Fruit fly (Drosophila melanogaster) whole organism, embryonic: ENCODE data around the gene CG13075.

Experiments
- Awh ChIP-seq: fragments of 200-800 bp; sonication (Bioruptor generic); IDR thresholded peaks from 2 replicates; pipeline ENCODE4, ENCODE4 v1.3.6; 2022; ENCODE audit warnings: missing biosample characterization, missing genetic modification characterization
- B-H1 ChIP-seq: fragments of 200-800 bp; sonication (Bioruptor generic); IDR thresholded peaks from 3 replicates; pipeline ENCODE4 v1.3.6; 2022; ENCODE audit warnings: missing biosample characterization, missing genetic modification characterization
- BtbVII ChIP-seq: fragments of 200-800 bp; sonication (Bioruptor generic); optimal IDR thresholded peaks from 3 replicates; lab custom pipeline; 2017; ENCODE audit warnings: missing biosample characterization, mild to moderate bottlenecking, missing genetic modification characterization
- C15 ChIP-seq: fragments of 200-800 bp; sonication (Bioruptor generic); IDR thresholded peaks from 3 replicates; pipeline ENCODE4 v1.3.6; 2022; ENCODE audit warnings: missing biosample characterization, missing genetic modification characterization
- CG12659 ChIP-seq: fragments of 200-800 bp; sonication (Bioruptor generic); optimal IDR thresholded peaks from 3 replicates; lab custom pipeline; 2017; ENCODE audit warnings: mild to moderate bottlenecking, missing biosample characterization, missing genetic modification reagents, missing genetic modification characterization
- CG13287 ChIP-seq: fragments of 200-800 bp; sonication (Bioruptor generic); IDR thresholded peaks from 2 replicates; pipeline ENCODE4 v1.3.6; 2022; ENCODE audit warnings: missing biosample characterization, missing genetic modification characterization; ENCODE audit not compliant: partially characterized antibody
- CG13424 ChIP-seq: fragments of 200-800 bp; sonication (Bioruptor generic); optimal IDR thresholded peaks from 2 replicates; lab custom pipeline; 2019; ENCODE audit warnings: missing biosample characterization, mild to moderate bottlenecking, missing genetic modification characterization, moderate library complexity
- CG13775 ChIP-seq: fragments of 200-800 bp; sonication (Bioruptor generic); optimal IDR thresholded peaks from 3 replicates; lab custom pipeline; 2017; ENCODE audit warnings: missing biosample characterization, mild to moderate bottlenecking, missing genetic modification characterization
- CG16815 ChIP-seq: fragments of 200-800 bp; sonication (Bioruptor generic); optimal IDR thresholded peaks from 3 replicates; lab custom pipeline; 2017; ENCODE audit warnings: missing biosample characterization, mild to moderate bottlenecking, missing genetic modification characterization
- CG17359 ChIP-seq: fragments of 200-800 bp; sonication (Bioruptor generic); optimal IDR thresholded peaks from 3 replicates; lab custom pipeline; 2018; ENCODE audit warnings: missing biosample characterization, mild to moderate bottlenecking, missing genetic modification characterization, moderate library complexity
- CG18619 ChIP-seq: fragments of 200-800 bp; sonication (Bioruptor generic); optimal IDR thresholded peaks from 3 replicates; lab custom pipeline; 2017; ENCODE audit warnings: missing biosample characterization, mild to moderate bottlenecking, missing genetic modification characterization
- CG3065 ChIP-seq: fragments of 200-800 bp; sonication (Bioruptor generic); optimal IDR thresholded peaks from 2 replicates; lab custom pipeline; 2016; ENCODE audit warnings: missing biosample characterization, missing genetic modification characterization
- CG3847 ChIP-seq: fragments of 200-800 bp; sonication (Bioruptor generic); IDR thresholded peaks from 2 replicates; pipeline ENCODE4 v1.3.6; 2022; ENCODE audit warnings: missing biosample characterization, missing genetic modification characterization
- CG43689 ChIP-seq: fragments of 200-800 bp; sonication (Bioruptor generic); IDR thresholded peaks from 2 replicates; pipeline ENCODE4 v1.3.6; 2022; ENCODE audit warnings: missing biosample characterization, missing genetic modification characterization
- CG4730 ChIP-seq: fragments of 200-800 bp; sonication (Bioruptor generic); IDR thresholded peaks from 2 replicates; pipeline ENCODE4 v1.3.6; 2022; ENCODE audit warnings: missing biosample characterization, missing genetic modification characterization
- CG7357 ChIP-seq: fragments of 200-800 bp; sonication (Bioruptor generic); IDR thresholded peaks from 3 replicates; pipeline ENCODE4 v1.3.6; 2022; ENCODE audit warnings: missing biosample characterization, missing genetic modification characterization
- CG8281 ChIP-seq: fragments of 200-800 bp; sonication (Bioruptor generic); optimal IDR thresholded peaks from 2 replicates; lab custom pipeline; 2018; ENCODE audit warnings: missing biosample characterization, mild to moderate bottlenecking, missing genetic modification characterization, moderate library complexity
- Dek ChIP-seq: fragments of 200-800 bp; sonication (Bioruptor generic); optimal IDR thresholded peaks from 3 replicates; lab custom pipeline; 2019; ENCODE audit warnings: missing biosample characterization, mild to moderate bottlenecking, missing genetic modification characterization, moderate library complexity
- Dfd ChIP-seq, 2 experiments: fragments of >200 bp; optimal IDR thresholded peaks; 2 replicates each; lab custom pipeline; 2017; ENCODE audit warnings: missing biosample characterization in 2 of 2, missing genetic modification characterization in 2 of 2
- Dp ChIP-seq: fragments of 200-800 bp; sonication (Bioruptor generic); optimal IDR thresholded peaks from 2 replicates; lab custom pipeline; 2018; ENCODE audit warnings: missing biosample characterization, mild to moderate bottlenecking, missing genetic modification characterization, moderate library complexity
- Ets97D ChIP-seq: fragments of 200-800 bp; sonication (Bioruptor generic); optimal IDR thresholded peaks from 3 replicates; lab custom pipeline; 2016; ENCODE audit warnings: missing biosample characterization, missing genetic modification characterization
- Hr3 ChIP-seq: fragments of 200-800 bp; sonication (Bioruptor generic); optimal IDR thresholded peaks from 3 replicates; lab custom pipeline; 2016; ENCODE audit warnings: missing biosample characterization, missing genetic modification characterization
- Hr51 ChIP-seq, 2 experiments: fragments of 200-800 bp; sonication (Bioruptor generic); optimal IDR thresholded peaks; 2 replicates in 1 of 2; 3 replicates in 1 of 2; lab custom pipeline; 2016 to 2018; ENCODE audit warnings: missing biosample characterization in 2 of 2, missing genetic modification characterization in 2 of 2, mild to moderate bottlenecking in 1 of 2, moderate library complexity in 1 of 2
- Hsf ChIP-seq: fragments of 200-800 bp; sonication (Bioruptor generic); optimal IDR thresholded peaks from 3 replicates; lab custom pipeline; 2016; ENCODE audit warnings: missing biosample characterization, missing genetic modification characterization
- MTF-1 ChIP-seq: fragments of 200-800 bp; sonication (Bioruptor generic); optimal IDR thresholded peaks from 2 replicates; lab custom pipeline; 2018; ENCODE audit warnings: missing biosample characterization, mild to moderate bottlenecking, missing genetic modification characterization, borderline replicate concordance
- Neu2 ChIP-seq: fragments of 200-800 bp; sonication (Bioruptor generic); optimal IDR thresholded peaks from 3 replicates; lab custom pipeline; 2016; ENCODE audit warnings: missing biosample characterization, missing genetic modification characterization, borderline replicate concordance
- Oli ChIP-seq: fragments of 200-800 bp; sonication (Bioruptor generic); optimal IDR thresholded peaks from 2 replicates; lab custom pipeline; 2018; ENCODE audit warnings: missing biosample characterization, mild to moderate bottlenecking, missing genetic modification characterization, moderate library complexity
- Spps ChIP-seq: fragments of 200-800 bp; sonication (Bioruptor generic); optimal IDR thresholded peaks from 2 replicates; lab custom pipeline; 2018; ENCODE audit warnings: missing biosample characterization, mild to moderate bottlenecking, missing genetic modification characterization
- Sry-β ChIP-seq: fragments of 200-800 bp; sonication (Bioruptor generic); optimal IDR thresholded peaks from 2 replicates; lab custom pipeline; 2018; ENCODE audit warnings: missing biosample characterization, mild to moderate bottlenecking, missing genetic modification characterization, moderate library complexity
- ap ChIP-seq: fragments of 200-800 bp; sonication (Bioruptor generic); IDR thresholded peaks from 2 replicates; pipeline ENCODE4 v1.3.6; 2022; ENCODE audit warnings: missing biosample characterization, missing genetic modification characterization
- ato ChIP-seq: fragments of 200-800 bp; sonication (Bioruptor generic); IDR thresholded peaks from 2 replicates; pipeline ENCODE4 v1.3.6; 2022; ENCODE audit warnings: missing biosample characterization, missing genetic modification characterization; ENCODE audit not compliant: partially characterized antibody
- bsh ChIP-seq, 2 experiments: fragments of 200-800 bp; sonication (Bioruptor generic); optimal IDR thresholded peaks; 2 replicates each; lab custom pipeline; 2017 to 2018; ENCODE audit warnings: mild to moderate bottlenecking in 2 of 2, missing biosample characterization in 2 of 2, missing genetic modification characterization in 2 of 2, moderate library complexity in 1 of 2
- cato ChIP-seq: fragments of 200-800 bp; sonication (Bioruptor generic); optimal IDR thresholded peaks from 2 replicates; lab custom pipeline; 2016; ENCODE audit warnings: missing biosample characterization, missing genetic modification characterization, borderline replicate concordance
- chinmo ChIP-seq: fragments of 200-800 bp; sonication (Bioruptor generic); IDR thresholded peaks from 4 replicates; pipeline ENCODE4 v1.3.6; 2022; ENCODE audit warnings: missing biosample characterization, missing genetic modification characterization; ENCODE audit not compliant: partially characterized antibody
- dan ChIP-seq: fragments of 200-800 bp; sonication (Bioruptor generic); IDR thresholded peaks from 2 replicates; pipeline ENCODE4 v1.3.6; 2022; ENCODE audit warnings: missing biosample characterization, missing genetic modification characterization
- dati ChIP-seq: fragments of 200-800 bp; sonication (Bioruptor generic); IDR thresholded peaks from 2 replicates; pipeline ENCODE4 v1.3.6; 2022; ENCODE audit warnings: missing biosample characterization, missing genetic modification characterization
- dmrt99B ChIP-seq: fragments of 200-800 bp; sonication (Bioruptor generic); optimal IDR thresholded peaks from 2 replicates; lab custom pipeline; 2018; ENCODE audit warnings: missing biosample characterization, mild to moderate bottlenecking, missing genetic modification characterization, moderate library complexity
- emc ChIP-seq: fragments of 200-800 bp; sonication (Bioruptor generic); optimal IDR thresholded peaks from 2 replicates; lab custom pipeline; 2016; ENCODE audit warnings: missing biosample characterization, missing genetic modification characterization
- fd102C ChIP-seq: fragments of 200-800 bp; sonication (Bioruptor generic); optimal IDR thresholded peaks from 2 replicates; lab custom pipeline; 2018; ENCODE audit warnings: missing biosample characterization, mild to moderate bottlenecking, missing genetic modification characterization, moderate library complexity
- fd64A ChIP-seq: fragments of 200-800 bp; sonication (Bioruptor generic); optimal IDR thresholded peaks from 3 replicates; lab custom pipeline; 2018; ENCODE audit warnings: missing biosample characterization, mild to moderate bottlenecking, missing genetic modification characterization
- her ChIP-seq: fragments of 200-800 bp; sonication (Bioruptor generic); optimal IDR thresholded peaks from 2 replicates; lab custom pipeline; 2016; ENCODE audit warnings: missing biosample characterization, missing genetic modification characterization
- insv ChIP-seq, 2 experiments: fragments of 200-800 bp; sonication (Bioruptor generic); optimal IDR thresholded peaks; 3 replicates each; lab custom pipeline; 2016 to 2018; ENCODE audit warnings: missing biosample characterization in 2 of 2, missing genetic modification characterization in 2 of 2
- nom ChIP-seq: fragments of 200-800 bp; sonication (Bioruptor generic); optimal IDR thresholded peaks from 2 replicates; lab custom pipeline; 2017; ENCODE audit warnings: missing biosample characterization, missing genetic modification characterization, mild to moderate bottlenecking, moderate library complexity, missing genetic modification reagents
- row ChIP-seq: fragments of 200-800 bp; sonication (Bioruptor generic); IDR thresholded peaks from 3 replicates; pipeline ENCODE4 v1.3.6; 2022; ENCODE audit warnings: missing biosample characterization, missing genetic modification characterization
- seq ChIP-seq: fragments of 200-800 bp; sonication (Bioruptor generic); IDR thresholded peaks from 2 replicates; pipeline ENCODE4 v1.3.6; 2022; ENCODE audit warnings: missing biosample characterization, missing genetic modification characterization
- sisA ChIP-seq: fragments of 200-800 bp; sonication (Bioruptor generic); IDR thresholded peaks from 2 replicates; pipeline ENCODE4 v1.3.6; 2022; ENCODE audit warnings: missing biosample characterization, missing genetic modification characterization
- stwl ChIP-seq: fragments of 200-800 bp; sonication (Bioruptor generic); optimal IDR thresholded peaks from 3 replicates; lab custom pipeline; 2018; ENCODE audit warnings: missing biosample characterization, mild to moderate bottlenecking, missing genetic modification characterization, moderate library complexity
- yki ChIP-seq: fragments of >200 bp; optimal IDR thresholded peaks from 3 replicates; lab custom pipeline; 2018
- z ChIP-seq: fragments of 200-800 bp; sonication (Bioruptor generic); IDR thresholded peaks from 3 replicates; pipeline ENCODE4 v1.3.6; 2022; ENCODE audit warnings: missing biosample characterization, missing genetic modification characterization

The CG13075 gene

DNA sequence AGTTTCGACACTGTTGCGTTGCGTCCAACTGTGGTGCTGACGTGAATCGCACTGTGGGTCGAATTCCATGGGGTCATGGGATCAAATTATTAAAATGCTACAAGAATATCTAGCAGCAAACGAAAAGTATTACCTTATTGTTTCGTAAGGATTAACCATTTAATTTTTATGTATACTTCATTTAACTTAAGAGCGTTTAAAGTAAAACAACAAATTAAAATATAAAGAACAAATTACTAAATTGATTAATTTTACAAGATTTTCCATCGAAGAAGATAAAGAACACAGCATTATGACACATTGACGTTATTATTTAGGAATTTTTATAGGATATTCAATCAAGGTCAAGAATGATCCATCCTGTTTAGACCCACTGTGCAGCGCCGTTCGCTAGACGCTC is 29.7 kb upstream of the CG13075 start (continued):
- TF ChIP-seq Neu2 (GFP tag; lab: Kevin White, UChicago) (no peak), CG3847 (GFP tag; lab: Robert Waterston, UW) (no peak), dati (GFP tag; lab: Robert Waterston, UW) (no peak), Dfd (GFP tag; optimal IDR thresholded peaks at IDR 0.05; lab: Kevin White, UChicago) (no peak), CG43689 (GFP tag; lab: Robert Waterston, UW) (no peak), CG13287 (GFP tag; lab: Robert Waterston, UW) (no peak), Ets97D (GFP tag; lab: Kevin White, UChicago) (no peak), fd64A (GFP tag; lab: Kevin White, UChicago) (no peak), CG12659 (GFP tag; lab: Kevin White, UChicago) (peak; percentile 15), Awh (GFP tag; lab: Robert Waterston, UW) (no peak), her (GFP tag; lab: Kevin White, UChicago) (no peak), Hsf (peak; percentile 52), CG18619 (peak; percentile 42), CG13775 (GFP tag; lab: Kevin White, UChicago) (peak; percentile 30), insv (GFP tag; optimal IDR thresholded peaks at IDR 0.05; lab: Kevin White, UChicago) (no peak), CG13424 (tag; lab: Kevin White, UChicago) (peak; percentile 58), Hr3 (no peak), row (GFP tag; lab: Robert Waterston, UW) (peak; percentile 40; the same call in 2 of the 3 replicates), yki (lab: Kevin White, UChicago) (no peak), stwl (tag; lab: Kevin White, UChicago) (no peak), z (GFP tag; lab: Robert Waterston, UW) (no peak), seq (GFP tag; lab: Robert Waterston, UW) (0 out of 2 replicates have a peak, but pooled peaks have one; percentile 16), Hr51 (GFP tag; optimal IDR thresholded peaks at IDR 0.05; lab: Kevin White, UChicago) (peak in 1 of 2 experiments; percentile 83), ap (GFP tag; lab: Robert Waterston, UW) (peak; percentile 35; the same call in 1 of the 2 replicates), dan (GFP tag; lab: Robert Waterston, UW) (no peak), CG3065 (no peak), B-H1 (no peak), ato (GFP tag; lab: Robert Waterston, UW) (no peak), Dek (tag; lab: Kevin White, UChicago) (no peak), CG16815 (no peak)

dm6 chr3L:16056101-16056891 is 27.5 kb upstream of the CG13075 start:
- TF ChIP-seq bsh (GFP tag; optimal IDR thresholded peaks at IDR 0.05; lab: Kevin White, UChicago): peak in 1 of 2 experiments; percentile 56
- TF ChIP-seq Spps (tag; lab: Kevin White, UChicago): peak; percentile 51
- peak; percentile 16 for TF ChIP-seq Sry-β (GFP tag; lab: Kevin White, UChicago)
- peak; percentile 7 for TF ChIP-seq MTF-1
- TF ChIP-seq BtbVII (GFP tag; lab: Kevin White, UChicago): no peak
- no peak for TF ChIP-seq emc (GFP tag; lab: Kevin White, UChicago)
- TF ChIP-seq sisA (GFP tag; lab: Robert Waterston, UW): no peak
- TF ChIP-seq CG7357: no peak
- peak; percentile 3 for TF ChIP-seq CG8281 (tag; lab: Kevin White, UChicago)
- no peak for TF ChIP-seq fd102C (GFP tag; lab: Kevin White, UChicago)
- peak; percentile 14 for TF ChIP-seq dmrt99B
- TF ChIP-seq CG4730 (GFP tag; lab: Robert Waterston, UW): no peak
- 0 out of 4 replicates have a peak, but pooled peaks have one; percentile 72 for TF ChIP-seq chinmo
- TF ChIP-seq CG17359 (tag; lab: Kevin White, UChicago): peak; percentile 5
- peak; percentile 39 for TF ChIP-seq nom (GFP tag; lab: Kevin White, UChicago)
- TF ChIP-seq Oli (tag; lab: Kevin White, UChicago): no peak
- TF ChIP-seq cato (GFP tag; lab: Kevin White, UChicago): no peak
- no peak for TF ChIP-seq Dp (GFP tag; lab: Kevin White, UChicago)
- no peak for TF ChIP-seq C15 (GFP tag; lab: Robert Waterston, UW)
- TF ChIP-seq yki (lab: Kevin White, UChicago): no peak
